Worm (Caenorhabditis elegans) whole organism, L1 larva: ENCODE data around the gene irld-49.

Experiments
- C04F5.9 ChIP-seq: sonication (generic microtip); optimal IDR thresholded peaks from 2 replicates; lab custom pipeline; 2016; ENCODE audit warnings: missing genetic modification characterization, missing compliant biosample characterization
- C16A3.4 ChIP-seq: fragments of 150-350 bp; optimal IDR thresholded peaks from 2 replicates; lab custom pipeline; 2014; ENCODE audit warnings: missing biosample characterization, missing genetic modification characterization
- Y116A8C.19 ChIP-seq: sonication (generic microtip); optimal IDR thresholded peaks from 2 replicates; lab custom pipeline; 2016; ENCODE audit warnings: missing compliant biosample characterization, missing genetic modification characterization, borderline replicate concordance
- aha-1 ChIP-seq: fragments of 150-350 bp; optimal IDR thresholded peaks from 2 replicates; lab custom pipeline; 2014; ENCODE audit warnings: missing biosample characterization, missing genetic modification characterization
- alr-1 ChIP-seq: fragments of 200-800 bp; sonication (Bioruptor generic); optimal IDR thresholded peaks from 2 replicates; lab custom pipeline; 2018; ENCODE audit warnings: borderline replicate concordance, mild to moderate bottlenecking, missing genetic modification characterization, missing compliant biosample characterization
- ama-1 ChIP-seq: fragments of 150-350 bp; optimal IDR thresholded peaks from 2 replicates; lab custom pipeline; 2014
- blmp-1 ChIP-seq: fragments of 150-350 bp; optimal IDR thresholded peaks from 2 replicates; lab custom pipeline; 2014; ENCODE audit warnings: missing biosample characterization, missing genetic modification characterization
- ceh-63 ChIP-seq: fragments of 200-800 bp; sonication (Bioruptor generic); optimal IDR thresholded peaks from 2 replicates; lab custom pipeline; 2018; ENCODE audit warnings: mild to moderate bottlenecking, missing genetic modification characterization, missing compliant biosample characterization
- ceh-8 ChIP-seq: fragments of 200-800 bp; sonication (Bioruptor generic); optimal IDR thresholded peaks from 2 replicates; lab custom pipeline; 2018; ENCODE audit warnings: mild to moderate bottlenecking, missing genetic modification characterization, moderate library complexity, missing compliant biosample characterization
- ceh-82 ChIP-seq, 3 experiments: fragments of 150-350 bp in 1 of 3; sonication (generic microtip) in 2 of 3; optimal IDR thresholded peaks; 2 replicates each; lab custom pipeline; 2014 to 2017; ENCODE audit warnings: missing biosample characterization in 3 of 3, missing genetic modification characterization in 3 of 3
- ceh-88 ChIP-seq: fragments of 200-800 bp; sonication (Bioruptor generic); IDR thresholded peaks from 2 replicates; pipeline ENCODE4 v1.3.6; 2022; ENCODE audit warnings: missing genetic modification characterization, missing compliant biosample characterization
- dpl-1 ChIP-seq, 3 experiments: fragments of 150-350 bp in 2 of 3; sonication (generic microtip) in 1 of 3; optimal IDR thresholded peaks; 2 replicates each; lab custom pipeline; 2014 to 2017; ENCODE audit warnings: missing biosample characterization in 3 of 3, missing genetic modification characterization in 3 of 3, missing genetic modification reagents in 3 of 3
- dsc-1 ChIP-seq: sonication (generic microtip); optimal IDR thresholded peaks from 2 replicates; lab custom pipeline; 2016; ENCODE audit warnings: mild to moderate bottlenecking, missing genetic modification characterization, missing compliant biosample characterization
- efl-1 ChIP-seq, 4 experiments: fragments of 150-350 bp; optimal IDR thresholded peaks in 3 of 4; peaks in 1 of 4; 1 replicate in 1 of 4; 2 replicates in 3 of 4; lab custom pipeline; 2014; ENCODE audit warnings: missing biosample characterization in 2 of 4, missing genetic modification characterization in 2 of 4, missing genetic modification reagents in 2 of 4
- efl-3 ChIP-seq: fragments of 200-800 bp; sonication (Bioruptor generic); optimal IDR thresholded peaks from 2 replicates; lab custom pipeline; 2018; ENCODE audit warnings: mild to moderate bottlenecking, missing genetic modification characterization, missing compliant biosample characterization
- elt-2 ChIP-seq: sonication (generic microtip); optimal IDR thresholded peaks from 2 replicates; lab custom pipeline; 2016; ENCODE audit warnings: missing genetic modification characterization, mild to moderate bottlenecking, inconsistent platforms, missing compliant biosample characterization, missing genetic modification reagents
- ets-5 ChIP-seq: fragments of 200-800 bp; sonication (Bioruptor generic); IDR thresholded peaks from 2 replicates; pipeline ENCODE4 v1.3.6; 2022; ENCODE audit warnings: missing genetic modification characterization, missing compliant biosample characterization
- fkh-10 ChIP-seq: sonication (generic microtip); optimal IDR thresholded peaks from 2 replicates; lab custom pipeline; 2017; ENCODE audit warnings: missing biosample characterization, missing genetic modification reagents, missing genetic modification characterization
- fkh-8 ChIP-seq: sonication (generic microtip); optimal IDR thresholded peaks from 2 replicates; lab custom pipeline; 2016; ENCODE audit warnings: mild to moderate bottlenecking, missing genetic modification characterization, missing compliant biosample characterization
- fos-1 ChIP-seq: fragments of 150-350 bp; optimal IDR thresholded peaks from 2 replicates; lab custom pipeline; 2014; ENCODE audit warnings: missing biosample characterization, missing genetic modification characterization
- hlh-4 ChIP-seq: sonication (generic microtip); optimal IDR thresholded peaks from 2 replicates; lab custom pipeline; 2016; ENCODE audit warnings: mild to moderate bottlenecking, missing genetic modification characterization, missing compliant biosample characterization
- hpl-2 ChIP-seq: fragments of 150-350 bp; optimal IDR thresholded peaks from 2 replicates; lab custom pipeline; 2014; ENCODE audit warnings: missing biosample characterization, missing genetic modification reagents, missing genetic modification characterization
- isw-1 ChIP-seq: fragments of 200-800 bp; sonication (Bioruptor generic); IDR thresholded peaks from 2 replicates; pipeline ENCODE4 v1.3.6; 2022; ENCODE audit warnings: missing genetic modification characterization, missing compliant biosample characterization
- lin-15B ChIP-seq: fragments of 150-350 bp; sonication (generic microtip); optimal IDR thresholded peaks from 3 replicates; lab custom pipeline; 2014; ENCODE audit warnings: missing biosample characterization, missing genetic modification characterization
- lin-35 ChIP-seq, 2 experiments: fragments of 150-350 bp; optimal IDR thresholded peaks; 2 replicates each; lab custom pipeline; 2014; ENCODE audit warnings: missing biosample characterization in 2 of 2, missing genetic modification characterization in 2 of 2, missing genetic modification reagents in 2 of 2
- lin-39 ChIP-seq: fragments of 150-350 bp; optimal IDR thresholded peaks from 2 replicates; lab custom pipeline; 2014; ENCODE audit warnings: missing biosample characterization, missing genetic modification reagents, missing genetic modification characterization
- lir-3 ChIP-seq: sonication (generic microtip); optimal IDR thresholded peaks from 2 replicates; lab custom pipeline; 2016; ENCODE audit warnings: mild to moderate bottlenecking, missing genetic modification characterization, moderate library complexity, missing compliant biosample characterization; ENCODE audit not compliant: poor library complexity
- lsy-2 ChIP-seq, 2 experiments: fragments of 150-350 bp; optimal IDR thresholded peaks; 2 replicates each; lab custom pipeline; 2014; ENCODE audit warnings: missing biosample characterization in 2 of 2, missing genetic modification characterization in 2 of 2
- mab-9 ChIP-seq: fragments of 200-800 bp; sonication (Bioruptor generic); IDR thresholded peaks from 2 replicates; pipeline ENCODE4 v1.3.6; 2022; ENCODE audit warnings: missing genetic modification reagents, missing genetic modification characterization, missing compliant biosample characterization
- mdl-1 ChIP-seq, 2 experiments: fragments of 150-350 bp; optimal IDR thresholded peaks; 2 replicates each; lab custom pipeline; 2014 to 2017; ENCODE audit warnings: missing biosample characterization in 2 of 2, missing genetic modification characterization in 2 of 2, inconsistent platforms in 1 of 2
- mef-2 ChIP-seq: fragments of 150-350 bp; optimal IDR thresholded peaks from 2 replicates; lab custom pipeline; 2014; ENCODE audit warnings: missing biosample characterization, missing genetic modification characterization
- mep-1 ChIP-seq: fragments of 150-350 bp; optimal IDR thresholded peaks from 2 replicates; lab custom pipeline; 2014; ENCODE audit warnings: missing biosample characterization, missing genetic modification characterization
- nhr-12 ChIP-seq: sonication (generic microtip); optimal IDR thresholded peaks from 2 replicates; lab custom pipeline; 2017; ENCODE audit warnings: missing biosample characterization, missing genetic modification characterization
- nhr-19 ChIP-seq: fragments of 200-800 bp; sonication (Bioruptor generic); conservative IDR thresholded peaks from 2 replicates; pipeline ENCODE4 v1.3.6; 2022; ENCODE audit warnings: missing genetic modification characterization, missing compliant biosample characterization
- nhr-20 ChIP-seq: sonication (generic microtip); optimal IDR thresholded peaks from 2 replicates; lab custom pipeline; 2016; ENCODE audit warnings: mild to moderate bottlenecking, missing genetic modification characterization, missing compliant biosample characterization
- nhr-237 ChIP-seq: fragments of 150-350 bp; optimal IDR thresholded peaks from 2 replicates; lab custom pipeline; 2014; ENCODE audit warnings: missing biosample characterization, missing genetic modification characterization
- nhr-47 ChIP-seq: sonication (generic microtip); optimal IDR thresholded peaks from 2 replicates; lab custom pipeline; 2016; ENCODE audit warnings: mild to moderate bottlenecking, missing genetic modification characterization, moderate library complexity, missing compliant biosample characterization
- nhr-77 ChIP-seq: fragments of 150-350 bp; optimal IDR thresholded peaks from 2 replicates; lab custom pipeline; 2014; ENCODE audit warnings: missing biosample characterization, missing genetic modification characterization
- nhr-84 ChIP-seq: sonication (generic microtip); optimal IDR thresholded peaks from 2 replicates; lab custom pipeline; 2017; ENCODE audit warnings: missing biosample characterization, missing genetic modification characterization
- pag-3 ChIP-seq: sonication (generic microtip); optimal IDR thresholded peaks from 2 replicates; lab custom pipeline; 2017; ENCODE audit warnings: missing genetic modification characterization, mild to moderate bottlenecking, missing compliant biosample characterization, antibody characterized with exemption, borderline replicate concordance; ENCODE audit not compliant: insufficient read depth
- pax-3 ChIP-seq: fragments of 200-800 bp; sonication (Bioruptor generic); optimal IDR thresholded peaks from 2 replicates; lab custom pipeline; 2018; ENCODE audit warnings: mild to moderate bottlenecking, missing genetic modification characterization, moderate library complexity, missing compliant biosample characterization
- skn-1 ChIP-seq: fragments of 150-350 bp; optimal IDR thresholded peaks from 2 replicates; lab custom pipeline; 2014; ENCODE audit warnings: missing biosample characterization, missing genetic modification characterization
- snpc-4 ChIP-seq: fragments of 150-350 bp; optimal IDR thresholded peaks from 2 replicates; lab custom pipeline; 2014; ENCODE audit warnings: missing biosample characterization, missing genetic modification characterization
- snu-23 ChIP-seq: sonication (generic microtip); optimal IDR thresholded peaks from 2 replicates; lab custom pipeline; 2016; ENCODE audit warnings: missing genetic modification characterization, missing compliant biosample characterization
- sptf-1 ChIP-seq: fragments of 150-350 bp; optimal IDR thresholded peaks from 2 replicates; lab custom pipeline; 2014; ENCODE audit warnings: missing biosample characterization, missing genetic modification characterization
- swsn-7 ChIP-seq: sonication (generic microtip); optimal IDR thresholded peaks from 2 replicates; lab custom pipeline; 2016; ENCODE audit warnings: missing genetic modification characterization, missing compliant biosample characterization
- tlp-1 ChIP-seq: fragments of 150-350 bp; optimal IDR thresholded peaks from 2 replicates; lab custom pipeline; 2014; ENCODE audit warnings: missing biosample characterization, missing genetic modification characterization
- unc-86 ChIP-seq: sonication (generic microtip); optimal IDR thresholded peaks from 2 replicates; lab custom pipeline; 2016; ENCODE audit warnings: missing genetic modification characterization, missing compliant biosample characterization
- zip-4 ChIP-seq: fragments of 200-800 bp; sonication (Bioruptor generic); optimal IDR thresholded peaks from 2 replicates; lab custom pipeline; 2018; ENCODE audit warnings: mild to moderate bottlenecking, missing genetic modification characterization, moderate library complexity, missing compliant biosample characterization
- ztf-11 ChIP-seq, 2 experiments: sonication (generic microtip); optimal IDR thresholded peaks; 2 replicates each; lab custom pipeline; 2016 to 2017; ENCODE audit warnings: missing genetic modification characterization in 2 of 2, missing biosample characterization in 1 of 2, missing compliant biosample characterization in 1 of 2

The irld-49 gene

ce11 chrII:2987122-2987556 is 43.2 kb downstream of the irld-49 start:
- TF ChIP-seq lir-3 (tag; lab: Kevin White, UChicago) (no peak), nhr-20 (tag; lab: Kevin White, UChicago) (no peak), Y116A8C.19 (tag; lab: Kevin White, UChicago) (no peak), lsy-2 (tag; optimal IDR thresholded peaks at IDR 0.05; lab: Kevin White, UChicago) (no peak), snpc-4 (tag; lab: Kevin White, UChicago) (peak; percentile 2)

DNA sequence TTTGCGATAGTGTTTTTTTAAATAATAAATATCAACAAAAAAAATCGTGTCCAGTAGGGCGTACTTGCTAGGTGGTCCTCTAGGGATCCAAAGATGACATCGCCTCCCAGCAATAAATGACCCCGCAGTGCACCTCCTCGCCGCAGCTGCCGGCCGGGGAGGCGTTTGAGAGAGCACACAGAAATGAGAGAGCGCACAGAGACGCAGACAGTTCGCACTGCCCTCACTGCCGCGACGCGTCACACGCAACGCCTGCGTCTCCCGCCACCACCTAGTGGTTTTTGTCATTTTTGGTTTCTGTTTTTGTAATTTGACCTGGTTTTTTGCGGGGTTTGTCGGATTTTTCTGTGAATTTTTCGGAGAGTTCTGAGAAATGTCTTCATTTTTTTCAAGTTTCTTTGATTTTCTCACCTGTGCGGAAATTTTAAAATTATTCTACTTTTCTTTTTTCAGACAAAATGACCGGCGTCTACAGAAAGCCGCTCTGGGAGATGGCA is 43.9 kb downstream of the irld-49 start, which contains the start of gene lido-7:
Gene lido-7, plus strand, starts transcription at position 447 of the 497 bp plus-strand sequence.
- TF ChIP-seq tlp-1 (tag; lab: Kevin White, UChicago) (no peak), ama-1 (no peak), dpl-1 (GFP tag; optimal IDR thresholded peaks at IDR 0.05; lab: Kevin White, UChicago) (peak in 2 of 3 experiments; percentile 20 to 31), pag-3 (tag; lab: Kevin White, UChicago) (no peak), ceh-82 (tag; optimal IDR thresholded peaks at IDR 0.05; lab: Kevin White, UChicago) (peak in 1 of 3 experiments; percentile 35), blmp-1 (tag; lab: Kevin White, UChicago) (no peak), nhr-12 (tag; lab: Kevin White, UChicago) (no peak), mep-1 (tag; lab: Kevin White, UChicago) (peak; percentile 6), mdl-1 (tag; optimal IDR thresholded peaks at IDR 0.05; lab: Kevin White, UChicago) (peak in 1 of 2 experiments; percentile 14), lin-15B (no peak), elt-2 (no peak), lin-39 (tag; lab: Kevin White, UChicago) (no peak), lir-3 (tag; lab: Kevin White, UChicago) (no peak), C04F5.9 (tag; lab: Kevin White, UChicago) (peak; percentile 7), unc-86 (peak; percentile 15), C16A3.4 (tag; lab: Kevin White, UChicago) (no peak), swsn-7 (tag; lab: Kevin White, UChicago) (peak; percentile 59), zip-4 (no peak), mef-2 (tag; lab: Kevin White, UChicago) (no peak), ceh-63 (GFP tag; lab: Kevin White, UChicago) (no peak), isw-1 (GFP tag; lab: Robert Waterston, UW) (peak; percentile 13; the same call in 1 of the 2 replicates), nhr-77 (tag; lab: Kevin White, UChicago) (no peak), fos-1 (no peak), fkh-10 (GFP tag; lab: Kevin White, UChicago) (no peak), fkh-8 (tag; lab: Kevin White, UChicago) (peak; percentile 11), nhr-47 (tag; lab: Kevin White, UChicago) (peak; percentile 59), skn-1 (peak; percentile 24), ztf-11 (tag; optimal IDR thresholded peaks at IDR 0.05; lab: Kevin White, UChicago) (no peak), lin-35 (GFP tag; optimal IDR thresholded peaks at IDR 0.05; lab: Kevin White, UChicago) (peak; percentile 27 to 59), dsc-1 (tag; lab: Kevin White, UChicago) (peak; percentile 12), nhr-84 (tag; lab: Kevin White, UChicago) (no peak), hlh-4 (no peak), hpl-2 (GFP tag; lab: Kevin White, UChicago) (no peak), lsy-2 (tag; optimal IDR thresholded peaks at IDR 0.05; lab: Kevin White, UChicago) (peak; percentile 31 to 56), nhr-19 (peak; percentile 38; the same call in 1 of the 2 replicates), sptf-1 (tag; lab: Kevin White, UChicago) (no peak), ceh-8 (GFP tag; lab: Kevin White, UChicago) (no peak), efl-1 (optimal IDR thresholded peaks at IDR 0.05; lab: Kevin White, UChicago) (peak; percentile 61 to 64), efl-1 (GFP tag; optimal IDR thresholded peaks at IDR 0.05 in 1 of 2; lab: Kevin White, UChicago) (peak; percentile 30 to 44), ets-5 (GFP tag; lab: Robert Waterston, UW) (no peak), aha-1 (tag; lab: Kevin White, UChicago) (no peak), efl-3 (GFP tag; lab: Kevin White, UChicago) (no peak), alr-1 (tag; lab: Kevin White, UChicago) (no peak), ceh-88 (GFP tag; lab: Robert Waterston, UW) (no peak), mab-9 (GFP tag; lab: Robert Waterston, UW) (no peak), nhr-237 (tag; lab: Kevin White, UChicago) (no peak), pax-3 (tag; lab: Kevin White, UChicago) (no peak), snu-23 (peak; percentile 58)
